Worm (Caenorhabditis elegans) whole organism, dauer: ENCODE measurements around the gene rer-1.

Experiments
- unc-62 ChIP-seq: sonication (generic microtip); optimal IDR thresholded peaks from 2 replicates; lab custom pipeline; 2017; ENCODE audit warnings: missing biosample characterization, missing genetic modification reagents, missing genetic modification characterization

The rer-1 gene

DNA sequence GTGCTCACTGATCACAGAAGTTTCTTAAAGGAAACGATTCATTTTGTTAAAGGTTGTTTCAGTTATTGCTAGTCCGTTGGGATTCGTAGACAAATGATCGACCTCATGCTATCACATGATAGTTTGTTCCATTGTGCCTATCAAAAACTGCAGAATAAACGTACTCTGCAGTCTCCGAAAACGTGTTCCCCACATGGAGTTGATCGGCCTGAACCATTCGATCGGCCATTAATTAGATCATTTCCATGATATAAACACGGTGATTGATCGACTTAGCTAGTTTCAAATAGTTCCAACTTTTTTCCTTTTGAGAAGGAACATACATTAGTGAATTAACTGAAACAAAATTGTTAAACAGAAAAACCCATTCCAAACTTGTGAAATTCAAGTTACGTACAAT lies 11.5 kb downstream of the rer-1 start:
- no peak for TF ChIP-seq unc-62 (GFP tag; lab: Kevin White, UChicago)

ce11 chrII:8825769-8826168 lies 14.6 kb downstream of the rer-1 start, which contains the start of gene nas-25:
TSS of gene nas-25 (plus strand) at chrII:8826069.
- TF ChIP-seq unc-62 (GFP tag; lab: Kevin White, UChicago), result no peak

DNA sequence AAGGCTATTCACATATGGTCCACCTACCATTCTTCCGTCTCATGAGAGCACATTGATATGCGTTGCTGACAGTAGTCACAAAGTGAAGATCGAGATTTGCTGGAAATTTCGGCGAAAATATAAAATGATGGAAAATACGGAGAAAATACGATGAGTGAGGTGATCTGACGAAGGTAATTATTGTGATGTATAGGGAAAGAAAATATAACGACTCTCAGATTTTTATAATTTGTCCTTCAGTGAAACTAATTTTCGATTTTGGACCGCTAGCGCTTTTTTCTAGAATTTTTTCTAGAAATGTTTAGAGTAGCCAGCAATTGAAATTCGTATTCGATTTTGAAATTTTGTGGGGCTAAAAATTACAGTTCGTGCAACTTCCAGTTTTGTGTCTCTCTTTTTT lies 18.0 kb downstream of the rer-1 start, which contains the start of gene F46C5.2:
Gene F46C5.2 (minus strand): TSS at position 101 of the 400 bp plus-strand sequence.
- no peak for TF ChIP-seq unc-62 (GFP tag; lab: Kevin White, UChicago)

- no peak for TF ChIP-seq unc-62 (GFP tag; lab: Kevin White, UChicago)
Measured at ce11 chrII:8830917-8831316, 19.7 kb downstream of the rer-1 start.

- no peak for TF ChIP-seq unc-62 (GFP tag; lab: Kevin White, UChicago)
Measured at ce11 chrII:8832941-8833340, 21.8 kb downstream of the rer-1 start.

DNA sequence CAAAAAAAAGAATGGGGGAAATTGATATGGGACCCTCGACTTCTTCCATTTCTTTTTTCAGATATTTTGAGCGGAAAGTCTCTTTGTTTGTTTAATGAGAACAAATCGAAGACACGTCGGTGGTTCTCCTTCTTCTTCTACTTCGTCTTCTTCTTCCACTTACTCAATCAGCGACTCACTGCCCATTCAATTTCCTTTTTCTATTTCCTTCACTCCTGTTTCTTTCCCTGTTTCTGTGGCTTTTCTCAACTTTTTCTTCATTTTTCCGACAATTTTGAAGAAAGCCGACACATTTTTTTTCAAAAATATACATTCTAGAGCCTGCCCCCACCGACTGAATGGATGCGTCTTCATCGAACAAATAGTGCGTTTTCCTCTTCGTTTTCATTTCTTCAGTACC lies 24.7 kb downstream of the rer-1 start, which contains the start of gene F46C5.4:
Gene F46C5.4 (plus strand): TSS at position 222 of the 400 bp plus-strand sequence.
- TF ChIP-seq unc-62 (GFP tag; lab: Kevin White, UChicago), result no peak

DNA sequence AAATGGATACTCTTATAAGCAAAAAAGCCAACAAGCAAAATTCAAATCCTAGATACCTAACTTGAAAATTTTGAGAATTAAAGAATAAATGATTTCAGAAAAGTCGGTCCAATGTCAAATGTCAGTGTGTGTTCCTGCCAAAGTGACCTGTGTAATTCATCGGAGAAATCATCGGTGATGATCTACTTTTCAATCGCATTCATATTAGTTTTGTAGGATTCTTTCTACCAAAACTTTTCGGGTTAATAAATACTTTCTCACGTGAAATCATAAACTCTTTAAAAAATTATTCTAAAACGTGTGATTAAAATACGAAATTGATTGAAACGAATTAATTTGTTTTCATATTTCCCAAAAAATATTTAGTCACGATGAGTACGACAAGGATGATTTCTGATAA lies 27.9 kb downstream of the rer-1 start, which contains the start of gene F46C5.7:
Gene F46C5.7 (plus strand): TSS at position 301 of the 400 bp plus-strand sequence.
- TF ChIP-seq unc-62 (GFP tag; lab: Kevin White, UChicago), result no peak

ce11 chrII:8844465-8845126 lies 33.4 kb downstream of the rer-1 start, which contains the start of gene F46C5.6:
TSS of gene F46C5.6 (minus strand) at chrII:8844515.
- no peak for TF ChIP-seq unc-62 (GFP tag; lab: Kevin White, UChicago)

DNA sequence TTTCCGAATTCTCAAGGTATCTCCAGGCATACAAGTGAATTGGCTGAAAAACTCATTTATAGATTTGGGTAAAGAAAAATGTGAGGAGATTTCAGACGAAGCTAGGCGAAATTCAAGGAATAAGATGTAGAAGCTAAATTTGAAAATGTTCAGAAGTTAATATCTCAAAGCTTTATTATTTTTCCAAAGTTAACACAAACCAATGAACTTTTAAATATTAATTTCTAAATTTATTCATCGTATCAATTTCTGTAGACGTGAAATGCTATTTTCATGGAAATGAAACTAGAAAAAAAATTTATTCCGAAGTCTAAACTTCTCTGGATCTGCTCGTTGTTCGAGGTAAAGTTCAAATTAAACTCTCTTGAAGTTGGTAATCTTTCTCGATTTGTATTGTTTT lies 34.1 kb downstream of the rer-1 start, which contains the start of gene agxt-1:
Gene agxt-1 (plus strand): TSS at position 301 of the 400 bp plus-strand sequence.
- no peak for TF ChIP-seq unc-62 (GFP tag; lab: Kevin White, UChicago)

- no peak for TF ChIP-seq unc-62 (GFP tag; lab: Kevin White, UChicago)
Measured at ce11 chrII:8845932-8846331, 34.8 kb downstream of the rer-1 start.

ce11 chrII:8848984-8849383 lies 37.8 kb downstream of the rer-1 start:
- no peak for TF ChIP-seq unc-62 (GFP tag; lab: Kevin White, UChicago)

- TF ChIP-seq unc-62 (GFP tag; lab: Kevin White, UChicago), result no peak
Measured at ce11 chrII:8851996-8852587, 40.9 kb downstream of the rer-1 start, which contains the start of gene oac-46. TSS of gene oac-46 (minus strand) at chrII:8852096.

- no peak for TF ChIP-seq unc-62 (GFP tag; lab: Kevin White, UChicago)
Measured at ce11 chrII:8853238-8853637, 42.1 kb downstream of the rer-1 start.

- TF ChIP-seq unc-62 (GFP tag; lab: Kevin White, UChicago), result no peak
Measured at ce11 chrII:8853960-8854359, 42.8 kb downstream of the rer-1 start.

DNA sequence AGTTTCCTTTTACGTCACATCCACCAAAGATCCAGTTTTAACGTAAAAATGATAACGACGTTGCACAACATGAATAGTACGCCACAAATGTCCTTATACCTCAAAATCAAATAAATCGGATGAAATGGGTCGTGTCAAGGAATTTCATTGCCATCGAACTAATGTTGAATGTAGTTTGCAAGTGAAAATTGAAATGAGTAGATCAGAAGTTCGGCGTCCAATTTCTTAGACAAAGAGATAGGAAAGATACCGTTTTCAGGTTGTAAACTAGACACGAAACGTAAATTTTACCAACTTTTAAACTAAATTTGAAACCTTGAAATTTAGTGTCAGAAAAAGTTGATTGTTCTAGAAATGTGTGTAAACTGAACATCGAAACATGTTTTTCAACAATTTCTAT lies 43.7 kb downstream of the rer-1 start:
- no peak for TF ChIP-seq unc-62 (GFP tag; lab: Kevin White, UChicago)

DNA sequence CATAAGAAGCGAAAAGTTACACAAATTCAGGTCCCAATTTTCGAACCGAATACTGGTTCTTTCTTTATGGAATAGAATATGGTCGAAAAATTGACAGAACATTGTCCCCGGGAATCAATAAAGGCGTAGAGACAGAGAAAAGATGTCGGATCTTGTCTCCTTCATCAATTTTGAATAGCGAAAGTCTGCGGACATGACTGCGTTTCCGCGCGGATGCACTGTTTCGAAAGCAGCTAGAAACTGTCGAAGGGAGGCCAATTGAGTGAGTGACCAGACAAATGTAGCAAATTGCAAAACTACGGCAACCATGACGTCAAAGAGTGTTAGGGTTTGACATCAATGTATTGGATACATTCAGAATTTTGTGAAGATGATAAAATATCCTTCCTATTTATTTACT lies 45.4 kb downstream of the rer-1 start:
- no peak for TF ChIP-seq unc-62 (GFP tag; lab: Kevin White, UChicago)

DNA sequence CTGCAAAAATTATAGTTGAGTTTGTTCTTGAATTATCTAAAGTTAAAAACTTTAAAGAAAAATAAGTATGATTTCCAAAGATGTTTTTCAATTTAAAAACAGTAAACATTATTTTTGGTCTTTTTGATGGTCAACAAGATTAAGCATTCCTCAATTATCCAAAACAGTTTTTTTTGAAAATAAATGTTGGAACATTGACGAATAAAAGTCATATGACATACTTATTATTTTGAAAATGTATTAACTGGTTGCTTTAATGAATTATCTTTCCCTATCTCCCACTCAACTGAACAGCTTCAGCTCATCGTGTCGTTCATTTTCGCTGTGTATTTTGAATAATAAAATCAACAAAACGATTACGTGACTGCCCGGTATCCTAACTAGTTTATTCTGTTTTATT lies 45.9 kb downstream of the rer-1 start:
- TF ChIP-seq unc-62 (GFP tag; lab: Kevin White, UChicago), result no peak
